Fruit fly (Drosophila melanogaster): ENCODE data around the gene CG31041.
A peak's percentile ranks its signal among the peaks of the same experiment; 100 is the strongest.

DNA sequence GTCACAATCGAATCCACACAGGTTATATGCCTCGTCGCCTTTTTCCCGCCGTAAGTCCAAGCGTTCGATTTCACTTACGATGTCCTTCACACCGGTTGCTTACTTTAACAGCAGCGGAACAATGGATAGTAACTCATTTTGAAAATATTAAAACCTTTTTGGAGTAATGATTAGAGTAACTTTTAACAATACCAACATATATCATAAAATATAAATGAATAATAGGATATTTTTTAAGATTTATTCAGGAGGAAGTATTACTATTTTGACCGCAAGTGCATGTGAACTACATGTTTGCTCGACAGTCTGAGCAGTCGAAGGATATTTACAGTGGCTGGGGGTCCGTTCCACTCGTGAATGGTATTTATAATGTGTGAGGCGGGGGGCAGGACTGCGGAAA, 26.5 kb upstream of the CG31041 start:
- peak; percentile 15 for TF ChIP-seq Sp1 (GFP tag; optimal IDR thresholded peaks at IDR 0.05)
- TF ChIP-seq CG9705 (GFP tag; optimal IDR thresholded peaks at IDR 0.05) = no peak
- TF ChIP-seq sv (GFP tag; optimal IDR thresholded peaks at IDR 0.05) = no peak
- no peak for TF ChIP-seq sage (GFP tag; optimal IDR thresholded peaks at IDR 0.05)

Measured in whole organism, wandering third instar larva.